Worm (Caenorhabditis elegans): ENCODE measurements around the gene fmo-2.

fmo-2 gene

DNA sequence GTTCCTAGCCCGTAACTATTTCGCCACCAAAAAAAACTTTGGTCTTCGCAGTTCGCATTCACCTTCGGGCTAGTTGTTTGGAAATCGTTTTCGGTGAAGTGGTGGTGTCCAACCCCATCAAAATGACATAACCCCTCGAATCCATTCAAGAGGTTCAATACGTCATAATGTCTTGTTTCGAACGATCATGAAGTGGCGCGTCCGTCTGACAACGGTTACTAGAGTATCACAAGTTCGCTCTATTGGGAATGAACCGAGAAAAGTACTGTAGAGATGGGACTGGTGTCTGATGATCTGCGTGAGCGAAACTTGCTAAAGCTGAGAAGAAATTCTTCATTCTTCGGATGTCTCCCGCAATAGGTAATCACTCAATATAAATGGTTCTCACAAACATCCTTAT is 45.4 kb downstream of the fmo-2 start, which contains the start of gene ZC168.2:
ZC168.2 (plus strand) TSS at position 301 of the 400 bp plus-strand sequence.
- TF ChIP-seq nhr-77 (tag; optimal IDR thresholded peaks at IDR 0.05) (no peak), ama-1 (optimal IDR thresholded peaks at IDR 0.05) (no peak)
